Worm (Caenorhabditis elegans) whole organism, L4 larva: Measurements from ENCODE around the gene bcmo-1.

Experiments
- ceh-20 ChIP-seq: fragments of 200-800 bp; sonication (Bioruptor generic); IDR thresholded peaks from 2 replicates; pipeline ENCODE4 v1.3.6; 2022; ENCODE audit warnings: missing genetic modification reagents, missing genetic modification characterization, missing compliant biosample characterization
- duxl-1 ChIP-seq: sonication (generic microtip); optimal IDR thresholded peaks from 2 replicates; lab custom pipeline; 2016; ENCODE audit warnings: mild to moderate bottlenecking, missing genetic modification characterization, moderate library complexity, missing compliant biosample characterization; ENCODE audit not compliant: poor library complexity
- lin-38 ChIP-seq: fragments of 200-800 bp; sonication (Bioruptor generic); IDR thresholded peaks from 2 replicates; pipeline ENCODE4 v1.3.6; 2022; ENCODE audit warnings: missing genetic modification reagents, missing genetic modification characterization, missing compliant biosample characterization
- madf-9 ChIP-seq: fragments of 200-800 bp; sonication (Bioruptor generic); conservative IDR thresholded peaks from 2 replicates; pipeline ENCODE4 v1.3.6; 2022; ENCODE audit warnings: missing genetic modification reagents, missing genetic modification characterization, missing compliant biosample characterization
- pha-4 ChIP-seq, 2 experiments: fragments of 150-350 bp in 1 of 2; fragments of 200-800 bp in 1 of 2; sonication (Bioruptor generic) in 1 of 2; IDR thresholded peaks in 1 of 2; optimal IDR thresholded peaks in 1 of 2; 2 replicates each; pipeline versions ENCODE4 v1.3.6 to Lab custom; 2014 to 2022; ENCODE audit warnings: missing genetic modification characterization in 2 of 2, missing genetic modification reagents in 2 of 2, missing biosample characterization in 1 of 2, missing compliant biosample characterization in 1 of 2
- pqm-1 ChIP-seq: sonication (generic microtip); optimal IDR thresholded peaks from 2 replicates; lab custom pipeline; 2017; ENCODE audit warnings: missing biosample characterization, missing genetic modification characterization
- skn-1 ChIP-seq: fragments of 150-350 bp; optimal IDR thresholded peaks from 2 replicates; lab custom pipeline; 2014; ENCODE audit warnings: missing biosample characterization, missing genetic modification characterization
- snpc-4 ChIP-seq: fragments of 150-350 bp; optimal IDR thresholded peaks from 2 replicates; lab custom pipeline; 2014; ENCODE audit warnings: missing biosample characterization, missing genetic modification characterization
- zip-11 ChIP-seq: fragments of 200-800 bp; sonication (Bioruptor generic); IDR thresholded peaks from 2 replicates; pipeline ENCODE4 v1.3.6; 2022; ENCODE audit warnings: missing genetic modification characterization, missing compliant biosample characterization

DNA sequence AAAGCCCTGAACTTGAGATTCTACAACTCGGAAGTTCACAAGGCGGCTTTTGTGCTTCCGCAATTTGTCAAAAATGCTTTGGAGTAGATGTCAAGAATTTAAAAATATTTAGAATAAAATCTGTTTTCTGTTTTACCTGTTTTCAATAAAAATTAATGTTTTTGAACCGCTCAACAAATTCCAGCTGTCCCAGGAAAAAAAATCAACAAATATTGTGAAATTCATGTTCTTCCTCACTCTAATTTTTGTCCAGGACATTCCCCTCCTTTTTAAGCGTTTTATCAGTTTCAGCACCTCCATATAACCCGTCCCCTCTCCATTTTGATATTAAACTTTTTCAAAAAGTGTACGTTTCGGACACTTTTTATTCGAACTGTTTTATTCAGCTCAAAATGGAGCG lies 19.8 kb upstream of the bcmo-1 start, which contains the start of gene Y46G5A.20:
- TF ChIP-seq zip-11 (GFP tag; lab: Robert Waterston, UW) (no peak), pqm-1 (peak; percentile 15), lin-38 (GFP tag; lab: Robert Waterston, UW) (no peak), ceh-20 (GFP tag; lab: Robert Waterston, UW) (no peak), snpc-4 (tag; lab: Kevin White, UChicago) (no peak), duxl-1 (tag; lab: Kevin White, UChicago) (no peak), skn-1 (tag; lab: Kevin White, UChicago) (no peak), madf-9 (GFP tag; lab: Robert Waterston, UW) (no peak), pha-4 (GFP tag; IDR thresholded peaks at IDR 0.05; lab: Robert Waterston, UW) (no peak), pha-4 (tag; optimal IDR thresholded peaks at IDR 0.05; lab: Kevin White, UChicago) (no peak)
